Fruit fly (Drosophila melanogaster) whole organism: ENCODE measurements around the gene CG9519.

Source experiments
- CG8478 ChIP-seq: fragments of >200 bp; optimal IDR thresholded peaks from 2 replicates; lab custom pipeline; 2018; ENCODE audit warnings: inconsistent platforms
- Dll ChIP-seq: fragments of >200 bp; optimal IDR thresholded peaks from 2 replicates; lab custom pipeline; 2017
- EcR ChIP-seq, 2 experiments: fragments of >200 bp; optimal IDR thresholded peaks; 2 replicates each; lab custom pipeline; 2017; ENCODE audit warnings: missing biosample characterization in 2 of 2, missing genetic modification characterization in 2 of 2, missing genetic modification reagents in 2 of 2
- pan ChIP-seq: fragments of >200 bp; optimal IDR thresholded peaks from 2 replicates; lab custom pipeline; 2017
- psq ChIP-seq: fragments of >200 bp; optimal IDR thresholded peaks from 2 replicates; lab custom pipeline; 2017
- usp ChIP-seq: fragments of >200 bp; optimal IDR thresholded peaks from 2 replicates; lab custom pipeline; 2017; ENCODE audit warnings: missing biosample characterization, missing genetic modification characterization, mixed read lengths

CG9519 gene

DNA sequence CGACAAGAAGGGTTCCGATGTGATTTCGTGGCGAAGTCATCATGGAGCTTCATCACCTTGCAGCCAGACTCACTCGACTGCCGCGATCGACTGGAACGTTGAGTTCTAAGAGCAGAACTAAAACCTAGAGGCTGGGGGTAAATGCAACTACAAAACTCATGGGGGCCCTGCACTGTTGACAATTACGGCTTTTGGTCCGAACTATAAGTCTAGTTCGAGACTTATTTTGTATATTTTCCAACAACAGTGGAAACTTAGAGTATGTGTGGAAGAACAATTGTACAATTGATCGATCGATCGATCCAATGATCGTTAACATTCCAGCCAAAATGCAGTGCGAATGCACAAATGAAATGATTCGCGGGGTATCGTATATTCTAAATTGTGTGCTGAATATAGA, at the start of gene CG9519:
TSS of gene CG9519 (minus strand) at position 101 of the 400 bp plus-strand sequence.
- TF ChIP-seq usp: no peak
- TF ChIP-seq pan (lab: Kevin White, UChicago): no peak
- no peak for TF ChIP-seq EcR (GFP tag; optimal IDR thresholded peaks at IDR 0.05; lab: Kevin White, UChicago)
- no peak for TF ChIP-seq Dll
- no peak for TF ChIP-seq CG8478 (lab: Kevin White, UChicago)
- TF ChIP-seq psq (lab: Kevin White, UChicago): no peak

DNA sequence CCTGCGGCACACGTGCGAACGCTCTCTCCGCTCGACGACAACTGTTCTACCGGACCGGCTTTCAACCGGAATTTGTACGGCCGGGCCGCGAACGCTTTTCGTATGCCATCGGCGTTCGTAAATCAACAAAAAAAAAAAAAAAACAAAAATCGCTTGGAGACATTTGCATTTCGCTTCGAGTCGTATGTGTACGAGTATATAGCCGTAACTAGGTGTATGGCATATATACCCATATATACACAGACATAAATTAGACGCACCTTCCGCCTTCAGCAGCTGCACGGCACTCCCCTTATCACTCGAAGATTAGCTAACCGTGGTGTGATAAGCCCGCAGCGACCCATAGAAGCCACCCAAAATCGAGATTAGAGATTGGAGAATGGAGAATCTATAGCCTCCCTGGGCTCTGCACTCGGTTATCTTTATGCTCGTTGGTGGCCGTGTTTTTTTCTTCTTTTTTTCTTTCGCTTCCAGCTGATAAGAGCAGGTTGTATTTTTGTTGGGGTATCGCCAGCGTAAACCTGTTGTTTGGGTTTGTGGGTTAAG, 49.4 kb upstream of the CG9519 start, which contains the start of gene CG9512:
TSS of gene CG9512 (minus strand) at position 51 of the 546 bp plus-strand sequence.
- TF ChIP-seq psq (lab: Kevin White, UChicago): no peak
- no peak for TF ChIP-seq pan (lab: Kevin White, UChicago)
- no peak for TF ChIP-seq EcR (GFP tag; optimal IDR thresholded peaks at IDR 0.05; lab: Kevin White, UChicago)
- TF ChIP-seq Dll: no peak
- TF ChIP-seq CG8478 (lab: Kevin White, UChicago): no peak
- no peak for TF ChIP-seq usp

- no peak for TF ChIP-seq usp
- TF ChIP-seq Dll: no peak
- no peak for TF ChIP-seq EcR (GFP tag; optimal IDR thresholded peaks at IDR 0.05; lab: Kevin White, UChicago)
- TF ChIP-seq pan (lab: Kevin White, UChicago): no peak
- no peak for TF ChIP-seq CG8478 (lab: Kevin White, UChicago)
- no peak for TF ChIP-seq psq (lab: Kevin White, UChicago)
These were observed 41.4 kb upstream of the CG9519 start for dm6 chrX:14897592-14897991.

DNA sequence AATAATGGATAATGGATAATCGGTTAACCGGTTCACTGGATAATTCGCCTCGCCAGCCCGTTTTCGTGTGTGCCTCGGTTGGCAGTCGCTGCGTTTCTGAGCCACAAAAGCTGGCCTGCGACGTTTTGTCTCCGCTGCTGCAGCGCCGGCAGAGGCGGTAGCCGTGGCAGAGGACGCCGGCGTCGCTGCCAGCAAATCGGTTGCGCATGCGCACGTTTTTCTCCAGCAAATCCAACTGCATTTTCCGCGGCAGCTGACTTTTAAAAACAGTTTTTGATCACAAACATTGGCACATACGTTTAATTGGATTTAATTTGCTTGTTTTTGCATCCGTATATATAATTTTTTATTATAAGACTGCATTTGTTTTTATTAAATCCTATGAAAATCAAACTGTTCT, 40.6 kb upstream of the CG9519 start, which contains the start of gene CG9514:
TSS of gene CG9514 (minus strand) at position 101 of the 400 bp plus-strand sequence.
- TF ChIP-seq pan (lab: Kevin White, UChicago) (no peak), CG8478 (lab: Kevin White, UChicago) (no peak), EcR (GFP tag; optimal IDR thresholded peaks at IDR 0.05; lab: Kevin White, UChicago) (no peak), Dll (no peak), psq (lab: Kevin White, UChicago) (no peak), usp (no peak)

DNA sequence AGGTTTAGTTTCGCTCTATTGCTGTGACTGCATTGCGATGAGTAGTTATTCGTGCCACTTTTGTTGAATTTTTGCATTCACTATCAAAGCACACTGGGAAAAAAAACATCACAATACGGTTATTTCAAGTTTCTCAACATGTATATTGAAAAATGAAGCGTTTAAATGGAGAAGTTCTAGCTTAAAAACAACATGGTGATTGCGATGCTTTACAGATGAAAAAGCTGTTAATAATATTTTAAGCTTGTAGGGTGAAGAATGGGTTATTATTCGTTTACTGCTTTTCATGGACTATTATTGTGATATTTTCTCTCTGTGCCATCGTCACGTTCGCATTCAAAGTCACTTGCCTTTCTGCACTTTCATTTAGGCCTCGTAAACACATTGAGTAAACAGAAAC, 40.1 kb upstream of the CG9519 start:
- TF ChIP-seq usp: no peak
- TF ChIP-seq pan (lab: Kevin White, UChicago): no peak
- no peak for TF ChIP-seq Dll
- TF ChIP-seq EcR (GFP tag; optimal IDR thresholded peaks at IDR 0.05; lab: Kevin White, UChicago): no peak
- TF ChIP-seq psq (lab: Kevin White, UChicago): no peak
- TF ChIP-seq CG8478 (lab: Kevin White, UChicago): no peak

DNA sequence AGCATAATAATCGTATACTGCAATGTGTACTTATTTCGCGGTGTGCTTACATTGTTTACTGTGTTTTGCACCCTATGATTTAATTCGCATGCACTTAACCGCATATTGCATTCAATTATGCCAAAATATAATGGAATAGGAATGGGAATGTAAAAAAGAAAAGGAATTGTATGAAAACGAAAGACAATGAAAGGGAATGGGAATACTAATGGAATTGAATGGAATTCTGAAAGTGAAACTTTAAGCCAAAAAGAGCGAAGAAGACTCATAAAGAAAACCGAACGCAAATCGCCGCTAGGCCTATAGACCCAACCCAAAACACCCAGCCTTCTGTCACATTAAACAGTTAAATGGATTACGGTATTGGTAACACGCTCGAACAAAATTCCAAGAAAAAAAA, 37.7 kb upstream of the CG9519 start:
- TF ChIP-seq psq (lab: Kevin White, UChicago) (no peak), CG8478 (lab: Kevin White, UChicago) (no peak), usp (no peak), EcR (GFP tag; optimal IDR thresholded peaks at IDR 0.05; lab: Kevin White, UChicago) (no peak), pan (lab: Kevin White, UChicago) (no peak), Dll (no peak)

dm6 chrX:14892303-14892702, 36.1 kb upstream of the CG9519 start:
- TF ChIP-seq pan (lab: Kevin White, UChicago) (no peak), usp (no peak), CG8478 (lab: Kevin White, UChicago) (no peak), Dll (no peak), EcR (GFP tag; optimal IDR thresholded peaks at IDR 0.05; lab: Kevin White, UChicago) (no peak), psq (lab: Kevin White, UChicago) (no peak)

- TF ChIP-seq pan (lab: Kevin White, UChicago) (no peak), EcR (GFP tag; optimal IDR thresholded peaks at IDR 0.05; lab: Kevin White, UChicago) (no peak), psq (lab: Kevin White, UChicago) (no peak)
These were observed 29.4 kb upstream of the CG9519 start for dm6 chrX:14885554-14885953.

- TF ChIP-seq pan (lab: Kevin White, UChicago) (no peak), Dll (no peak), usp (no peak)
These were observed 27.8 kb upstream of the CG9519 start for dm6 chrX:14883993-14884392.

DNA sequence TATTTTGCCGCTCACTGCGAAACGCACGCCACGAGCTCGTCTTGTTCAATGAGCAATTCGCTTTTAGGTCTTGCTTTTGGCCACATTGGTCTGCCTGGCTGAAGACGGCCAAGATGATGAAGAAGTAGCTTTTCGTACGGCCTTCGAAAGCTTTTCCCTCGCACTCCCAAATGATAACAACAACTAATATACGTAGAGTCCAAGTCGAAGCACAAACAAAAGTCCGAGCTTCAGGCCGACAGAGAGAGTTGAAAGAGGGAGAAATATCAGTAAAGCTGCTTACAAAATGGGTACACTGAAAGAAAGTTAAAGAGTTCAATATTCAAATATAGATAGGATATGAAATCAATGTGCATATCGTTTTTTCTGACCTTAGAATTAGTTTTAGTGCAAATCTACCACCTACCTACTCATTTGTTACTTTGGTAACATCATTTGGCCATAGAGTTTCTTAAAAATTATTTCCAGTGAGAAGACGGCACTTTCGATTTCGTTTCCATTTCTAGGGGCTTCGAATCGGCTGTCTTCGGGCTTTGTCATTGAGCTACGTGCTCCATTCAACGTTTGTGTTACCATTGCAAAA, 26.5 kb upstream of the CG9519 start, which contains the start of the genes CG45064 and CG45065:
TSS of gene CG45064 (minus strand) at position 51 of the 583 bp plus-strand sequence.
TSS of gene CG45065 (minus strand) at position 51 of the 583 bp plus-strand sequence.
- TF ChIP-seq Dll (no peak), psq (lab: Kevin White, UChicago) (no peak), CG8478 (lab: Kevin White, UChicago) (no peak), usp (no peak), pan (lab: Kevin White, UChicago) (no peak), EcR (GFP tag; optimal IDR thresholded peaks at IDR 0.05; lab: Kevin White, UChicago) (no peak)

- TF ChIP-seq psq (lab: Kevin White, UChicago) (no peak), Dll (no peak), usp (no peak), EcR (GFP tag; optimal IDR thresholded peaks at IDR 0.05; lab: Kevin White, UChicago) (no peak), CG8478 (lab: Kevin White, UChicago) (no peak), pan (lab: Kevin White, UChicago) (no peak)
These were observed 22.8 kb upstream of the CG9519 start for dm6 chrX:14878917-14879316.

DNA sequence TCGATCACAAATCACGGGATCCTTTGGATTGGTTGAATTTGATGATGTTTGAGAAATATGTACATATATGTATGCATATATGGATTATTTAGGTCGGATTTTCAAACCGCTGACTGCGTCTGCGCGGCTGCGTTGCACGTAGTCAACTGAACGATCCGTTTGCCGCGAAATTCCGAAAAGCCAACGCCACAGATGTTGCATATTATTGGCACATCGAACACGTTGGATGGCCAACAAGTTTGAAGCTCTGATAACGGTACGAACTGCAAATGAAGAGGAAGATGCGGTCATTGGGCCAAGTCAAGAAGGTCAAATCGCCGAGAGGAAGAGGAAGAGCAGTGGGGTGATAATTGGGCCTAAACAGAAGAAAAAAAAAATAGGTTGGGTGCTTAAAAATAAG, 14.9 kb upstream of the CG9519 start, which contains the start of gene CG9518:
TSS of gene CG9518 (minus strand) at position 154 of the 400 bp plus-strand sequence.
- TF ChIP-seq psq (lab: Kevin White, UChicago): no peak
- TF ChIP-seq CG8478 (lab: Kevin White, UChicago): no peak
- TF ChIP-seq pan (lab: Kevin White, UChicago): no peak
- TF ChIP-seq EcR (GFP tag; optimal IDR thresholded peaks at IDR 0.05; lab: Kevin White, UChicago): no peak
- TF ChIP-seq usp: no peak
- TF ChIP-seq Dll: no peak
